Worm (Caenorhabditis elegans): ENCODE results near the gene Y57A10A.31.

ce11 chrII:12301233-12301632 is 12.0 kb downstream of the Y57A10A.31 start:
- no peak for TF ChIP-seq hmg-4 (GFP tag; optimal IDR thresholded peaks at IDR 0.05)
- TF ChIP-seq flt-1 (GFP tag; IDR thresholded peaks at IDR 0.05), result no peak
- no peak for TF ChIP-seq ama-1 (optimal IDR thresholded peaks at IDR 0.05)
- no peak for TF ChIP-seq hmbx-1 (tag; optimal IDR thresholded peaks at IDR 0.05)
- no peak for TF ChIP-seq ets-7 (tag; optimal IDR thresholded peaks at IDR 0.05)
- no peak for TF ChIP-seq ceh-13 (GFP tag; optimal IDR thresholded peaks at IDR 0.05)
- no peak for TF ChIP-seq scrt-1 (GFP tag; IDR thresholded peaks at IDR 0.05)
- TF ChIP-seq aly-1 (tag; optimal IDR thresholded peaks at IDR 0.05), result no peak
- no peak for TF ChIP-seq tra-4 (tag; optimal IDR thresholded peaks at IDR 0.05)
- TF ChIP-seq B0310.2 (tag; optimal IDR thresholded peaks at IDR 0.05), result no peak
- TF ChIP-seq hnd-1 (tag; optimal IDR thresholded peaks at IDR 0.05), result no peak
- TF ChIP-seq tbx-37 (GFP tag; conservative IDR thresholded peaks at IDR 0.05), result no peak
- TF ChIP-seq tbx-11 (GFP tag; IDR thresholded peaks at IDR 0.05), result no peak
- TF ChIP-seq ceh-36 (tag; optimal IDR thresholded peaks at IDR 0.05), result no peak

Data from whole organism, early embryonic.